Fruit fly (Drosophila melanogaster): ENCODE results near the gene pps.

Gene pps

DNA sequence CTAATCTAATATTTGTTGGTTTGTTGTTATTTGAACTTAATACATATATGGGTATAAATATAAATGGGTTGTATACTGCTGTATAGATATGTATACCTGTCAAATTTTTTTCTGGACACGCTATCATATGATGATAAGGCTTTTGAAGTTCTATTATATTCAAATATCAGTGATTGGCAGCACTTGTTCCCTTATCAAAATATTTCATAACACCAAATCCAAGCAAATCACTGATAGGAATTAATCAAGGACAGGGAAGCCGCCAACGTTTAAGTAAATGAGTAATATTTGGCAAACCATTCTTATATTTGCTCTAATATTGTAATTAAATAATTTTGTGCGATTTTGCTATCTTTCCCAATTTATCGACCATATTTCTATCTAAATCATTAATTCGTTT is 34.4 kb upstream of the pps start:
- TF ChIP-seq CG8478 (optimal IDR thresholded peaks at IDR 0.05) (no peak), CTCF (optimal IDR thresholded peaks at IDR 0.05) (no peak)

DNA sequence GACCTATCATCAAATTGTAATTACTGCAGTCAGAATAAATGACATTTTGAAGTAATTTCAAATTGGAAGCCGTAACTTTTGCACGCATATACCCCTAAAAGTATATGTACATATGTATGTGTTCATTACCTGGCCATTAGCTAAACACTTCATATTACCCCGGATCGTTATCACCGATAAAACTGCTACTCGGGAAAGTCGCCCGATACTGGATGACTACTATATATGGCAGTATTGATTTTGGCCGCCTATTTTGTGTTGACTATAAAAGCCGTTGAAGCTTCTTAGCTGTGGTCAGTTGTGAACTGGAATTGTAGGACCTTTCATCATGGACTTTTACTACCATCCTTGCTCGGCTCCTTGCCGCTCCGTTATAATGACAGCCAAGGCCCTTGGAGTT is 33.9 kb upstream of the pps start, which contains the start of gene GstD8:
TSS of gene GstD8 (plus strand) at position 301 of the 400 bp plus-strand sequence.
- no peak for TF ChIP-seq CG8478 (optimal IDR thresholded peaks at IDR 0.05)
- no peak for TF ChIP-seq CTCF (optimal IDR thresholded peaks at IDR 0.05)

DNA sequence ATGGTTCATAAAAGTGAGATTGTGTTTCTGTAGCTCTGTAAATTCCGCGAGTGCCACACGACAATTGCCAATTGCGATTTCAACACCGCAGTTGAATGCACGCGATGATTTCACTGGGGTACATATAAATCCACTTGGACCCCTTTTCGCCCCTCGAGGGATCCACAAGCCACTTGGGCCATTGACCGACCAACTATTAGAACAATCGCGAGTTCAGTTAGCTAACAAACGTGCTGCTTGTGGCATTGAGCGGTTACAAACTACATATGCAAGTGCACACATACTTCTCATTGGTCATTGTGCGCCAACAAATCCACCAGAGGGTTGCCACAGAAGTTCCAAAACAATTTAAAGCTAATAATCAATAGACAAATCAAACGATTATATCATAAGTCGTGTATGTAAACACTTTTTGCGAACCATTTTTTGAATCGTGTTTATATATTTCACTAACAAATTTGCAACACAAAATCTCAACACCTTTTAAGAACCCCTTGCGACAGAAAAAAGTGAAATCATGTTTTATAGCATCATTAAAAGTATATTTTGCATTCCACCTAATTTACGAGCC is 32.4 kb upstream of the pps start:
- TF ChIP-seq CTCF (optimal IDR thresholded peaks at IDR 0.05) (no peak), CG8478 (optimal IDR thresholded peaks at IDR 0.05) (no peak)

DNA sequence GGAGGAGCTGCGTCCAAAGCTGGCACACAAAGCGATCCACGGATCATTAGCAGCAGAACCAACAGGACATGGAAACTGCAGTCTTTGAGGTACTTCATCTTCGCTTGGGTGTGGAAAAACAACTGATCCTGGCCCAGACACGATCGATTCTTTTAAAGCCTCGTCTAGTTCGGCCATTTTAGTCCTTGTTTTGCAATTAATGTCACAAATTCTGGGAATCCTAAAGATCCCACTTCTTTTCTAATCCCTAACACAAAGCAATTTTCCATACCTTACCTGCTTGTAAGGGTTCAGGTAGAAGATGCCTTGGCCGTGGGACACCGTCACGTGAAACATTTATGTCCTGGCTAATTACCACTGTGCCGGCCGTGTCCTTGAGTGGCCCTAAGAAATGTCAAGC is 31.1 kb upstream of the pps start, which contains the start of gene CG10035:
TSS of gene CG10035 (minus strand) at position 129 of the 400 bp plus-strand sequence.
- no peak for TF ChIP-seq CTCF (optimal IDR thresholded peaks at IDR 0.05)

dm6 chr3R:12383036-12383435 is 30.6 kb upstream of the pps start, which contains the start of gene GstD11:
TSS of gene GstD11 (plus strand) at chr3R:12383336.
- TF ChIP-seq CTCF (optimal IDR thresholded peaks at IDR 0.05) = no peak
- TF ChIP-seq CG8478 (optimal IDR thresholded peaks at IDR 0.05) = no peak

dm6 chr3R:12383784-12384183 is 29.8 kb upstream of the pps start:
- peak in 1 of 2 experiments; percentile 29 for TF ChIP-seq CTCF (optimal IDR thresholded peaks at IDR 0.05)
- TF ChIP-seq CG8478 (optimal IDR thresholded peaks at IDR 0.05) = no peak

dm6 chr3R:12384274-12384673 is 29.4 kb upstream of the pps start:
- TF ChIP-seq CTCF (optimal IDR thresholded peaks at IDR 0.05) (no peak), CG8478 (optimal IDR thresholded peaks at IDR 0.05) (no peak)

DNA sequence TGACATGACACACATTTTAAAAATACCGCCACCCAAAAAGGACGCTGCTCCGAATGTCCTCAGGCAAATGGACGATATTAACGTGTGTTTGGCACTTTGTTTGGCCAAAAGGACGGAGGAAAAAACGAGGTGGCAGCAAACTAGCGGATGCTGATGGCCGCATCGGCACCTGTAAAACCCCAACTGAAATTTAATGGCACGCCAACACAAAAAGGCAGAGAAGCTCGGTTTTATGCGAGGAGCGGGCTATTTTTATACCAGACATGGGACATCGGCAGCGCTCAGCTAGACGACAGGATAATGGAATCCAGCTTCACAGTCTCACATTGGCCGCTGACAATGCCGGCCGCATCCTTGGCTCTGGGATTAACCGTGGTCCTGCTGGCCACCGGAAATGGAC is 27.7 kb upstream of the pps start, which contains the start of gene Sol1:
TSS of gene Sol1 (plus strand) at position 301 of the 400 bp plus-strand sequence.
- TF ChIP-seq CTCF (optimal IDR thresholded peaks at IDR 0.05) = no peak
- no peak for TF ChIP-seq CG8478 (optimal IDR thresholded peaks at IDR 0.05)

DNA sequence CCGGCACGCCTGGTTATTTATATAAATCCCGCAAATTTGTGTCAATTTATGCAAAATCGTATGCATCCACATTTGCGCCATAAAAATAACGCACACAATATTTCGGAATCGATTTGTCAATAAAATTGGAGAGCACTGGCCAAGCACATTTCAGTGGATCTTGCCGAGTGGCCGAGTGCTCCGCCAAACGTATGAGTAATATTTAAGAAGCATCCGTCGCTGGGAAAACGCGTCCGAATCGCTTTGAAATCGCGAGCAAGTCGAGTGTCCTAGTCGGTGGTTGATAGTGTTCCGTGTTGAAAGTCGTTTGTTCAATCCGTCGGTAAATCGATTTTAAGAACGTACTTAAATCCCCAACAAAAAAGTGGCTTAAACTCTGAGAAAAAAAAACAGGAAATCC is 26.7 kb upstream of the pps start, which contains the start of gene CG33098:
TSS of gene CG33098 (plus strand) at position 224 of the 400 bp plus-strand sequence.
- TF ChIP-seq CG8478 (optimal IDR thresholded peaks at IDR 0.05) = no peak
- no peak for TF ChIP-seq CTCF (optimal IDR thresholded peaks at IDR 0.05)

DNA sequence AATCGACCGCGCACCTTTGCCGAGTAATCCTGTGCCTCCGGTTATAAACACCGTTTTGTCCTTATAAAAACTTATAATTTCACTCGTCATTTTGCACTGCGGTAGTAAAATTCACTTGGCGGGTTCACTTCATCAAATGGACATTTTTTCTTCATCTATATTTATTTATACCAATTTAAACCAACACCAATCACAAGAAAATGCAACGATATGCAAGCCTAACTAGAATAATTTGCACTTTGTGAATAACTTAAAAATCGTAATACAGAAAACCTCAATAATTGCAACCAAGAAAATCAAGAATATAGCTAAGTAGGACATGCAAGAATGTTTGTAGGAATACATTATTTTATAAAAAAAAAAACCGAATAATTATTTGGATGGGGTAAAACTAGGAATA is 17.7 kb upstream of the pps start, which contains the start of the genes CG10096 and CG10097:
TSS of gene CG10096 (minus strand) at position 101 of the 400 bp plus-strand sequence.
TSS of gene CG10097 (minus strand) at position 101 of the 400 bp plus-strand sequence.
- no peak for TF ChIP-seq CG8478 (optimal IDR thresholded peaks at IDR 0.05)
- TF ChIP-seq CTCF (optimal IDR thresholded peaks at IDR 0.05) = no peak

- no peak for TF ChIP-seq CG8478 (optimal IDR thresholded peaks at IDR 0.05)
- no peak for TF ChIP-seq CTCF (optimal IDR thresholded peaks at IDR 0.05)
Measured at dm6 chr3R:12398054-12398453, 15.6 kb upstream of the pps start.

- TF ChIP-seq CG8478 (optimal IDR thresholded peaks at IDR 0.05) = no peak
- no peak for TF ChIP-seq CTCF (optimal IDR thresholded peaks at IDR 0.05)
Measured at dm6 chr3R:12398620-12399247, 14.9 kb upstream of the pps start, which contains the start of gene Cyp9f3. TSS of gene Cyp9f3 (minus strand) at chr3R:12398929.

dm6 chr3R:12401672-12402296 is 11.8 kb upstream of the pps start, which contains the start of gene DNAlig3:
TSS of gene DNAlig3 (minus strand) at chr3R:12401839.
- TF ChIP-seq CG8478 (optimal IDR thresholded peaks at IDR 0.05) (no peak), CTCF (optimal IDR thresholded peaks at IDR 0.05) (peak; percentile 6 to 13)

DNA sequence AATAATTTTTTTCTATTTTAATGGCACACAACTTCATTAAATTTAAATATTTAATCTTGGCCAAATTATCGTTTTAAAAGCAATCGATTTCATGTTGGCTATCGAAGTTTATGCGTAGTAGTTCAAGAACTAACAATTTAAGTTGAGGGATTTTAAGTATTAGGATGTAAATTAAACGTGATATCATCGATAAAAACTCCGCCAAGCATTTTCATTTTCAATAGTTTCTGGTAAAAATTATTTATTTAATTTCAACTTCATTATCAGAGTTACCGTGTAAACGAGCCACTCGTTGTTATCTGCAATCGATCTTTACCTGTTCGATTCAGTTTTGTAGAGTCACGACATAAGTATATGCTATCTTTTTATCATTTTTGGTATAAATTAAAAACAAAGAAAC is 10.7 kb upstream of the pps start:
- TF ChIP-seq CG8478 (optimal IDR thresholded peaks at IDR 0.05) (no peak), CTCF (optimal IDR thresholded peaks at IDR 0.05) (no peak)

DNA sequence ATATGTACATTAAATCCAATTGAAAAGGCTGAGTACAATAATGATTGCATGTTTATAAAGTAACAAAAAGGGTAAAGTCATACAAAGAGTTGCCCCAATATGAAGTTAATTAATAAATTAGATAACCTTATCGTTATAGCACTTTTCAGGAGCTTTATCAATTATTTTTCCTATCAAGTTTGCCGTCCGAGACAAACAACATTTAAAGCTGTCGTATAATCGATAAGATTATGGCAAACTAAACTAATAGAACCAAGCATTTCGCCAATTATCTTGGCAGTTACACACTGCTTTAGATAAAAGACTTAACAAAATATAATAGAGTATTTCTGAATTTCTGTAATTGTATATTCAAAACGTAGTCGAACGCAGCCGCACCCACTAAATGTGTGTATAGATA is 8.5 kb upstream of the pps start:
- TF ChIP-seq CG8478 (optimal IDR thresholded peaks at IDR 0.05) = no peak
- no peak for TF ChIP-seq CTCF (optimal IDR thresholded peaks at IDR 0.05)

- no peak for TF ChIP-seq CG8478 (optimal IDR thresholded peaks at IDR 0.05)
- TF ChIP-seq CTCF (optimal IDR thresholded peaks at IDR 0.05) = no peak
Measured at dm6 chr3R:12405928-12406234, 7.7 kb upstream of the pps start, which contains the start of gene Cyp9f2. TSS of gene Cyp9f2 (minus strand) at chr3R:12406028.

All from S2 (cell line).